Fruit fly (Drosophila melanogaster) whole organism, embryonic: ENCODE results near the gene GIIIspla2.
A peak's percentile ranks its signal among the peaks of the same experiment; 100 is the strongest.

Experiments used
- Bteb2 ChIP-seq: fragments of 200-800 bp; sonication (Bioruptor generic); optimal IDR thresholded peaks from 2 replicates; lab custom pipeline; 2016; ENCODE audit warnings: missing biosample characterization, missing genetic modification characterization
- CG11085 ChIP-seq: fragments of 200-800 bp; sonication (Bioruptor generic); IDR thresholded peaks from 2 replicates; pipeline ENCODE4 v1.3.6; 2022; ENCODE audit warnings: missing biosample characterization, missing genetic modification characterization
- CG11093 ChIP-seq: fragments of 200-800 bp; sonication (Bioruptor generic); IDR thresholded peaks from 3 replicates; pipeline ENCODE4 v1.3.6; 2022; ENCODE audit warnings: missing biosample characterization, missing genetic modification characterization
- CG11696 ChIP-seq: fragments of 200-800 bp; sonication (Bioruptor generic); IDR thresholded peaks from 2 replicates; pipeline ENCODE4 v1.3.6; 2022; ENCODE audit warnings: missing biosample characterization, missing genetic modification characterization
- CG14014 ChIP-seq: fragments of 200-800 bp; sonication (Bioruptor generic); IDR thresholded peaks from 2 replicates; pipeline ENCODE4 v1.3.6; 2022; ENCODE audit warnings: missing biosample characterization, missing genetic modification characterization
- CG14860 ChIP-seq: fragments of 200-800 bp; sonication (Bioruptor generic); IDR thresholded peaks from 3 replicates; pipeline ENCODE4 v1.3.6; 2022; ENCODE audit warnings: missing biosample characterization, missing genetic modification characterization; ENCODE audit not compliant: partially characterized antibody
- CG15696 ChIP-seq: fragments of 200-800 bp; sonication (Bioruptor generic); optimal IDR thresholded peaks from 2 replicates; lab custom pipeline; 2019; ENCODE audit warnings: missing biosample characterization, mild to moderate bottlenecking, missing genetic modification characterization, moderate library complexity
- CG17186 ChIP-seq: fragments of 200-800 bp; sonication (Bioruptor generic); optimal IDR thresholded peaks from 3 replicates; lab custom pipeline; 2017; ENCODE audit warnings: missing biosample characterization, missing genetic modification reagents, missing genetic modification characterization
- CG18619 ChIP-seq: fragments of 200-800 bp; sonication (Bioruptor generic); optimal IDR thresholded peaks from 3 replicates; lab custom pipeline; 2017; ENCODE audit warnings: missing biosample characterization, mild to moderate bottlenecking, missing genetic modification characterization
- CG31388 ChIP-seq: fragments of 200-800 bp; sonication (Bioruptor generic); optimal IDR thresholded peaks from 2 replicates; lab custom pipeline; 2016; ENCODE audit warnings: missing biosample characterization, missing genetic modification characterization
- CG42726 ChIP-seq: fragments of 200-800 bp; sonication (Bioruptor generic); IDR thresholded peaks from 2 replicates; pipeline ENCODE4 v1.3.6; 2022; ENCODE audit warnings: missing biosample characterization, missing genetic modification characterization; ENCODE audit not compliant: partially characterized antibody
- CG4730 ChIP-seq: fragments of 200-800 bp; sonication (Bioruptor generic); IDR thresholded peaks from 2 replicates; pipeline ENCODE4 v1.3.6; 2022; ENCODE audit warnings: missing biosample characterization, missing genetic modification characterization
- CG8281 ChIP-seq: fragments of 200-800 bp; sonication (Bioruptor generic); optimal IDR thresholded peaks from 2 replicates; lab custom pipeline; 2018; ENCODE audit warnings: missing biosample characterization, mild to moderate bottlenecking, missing genetic modification characterization, moderate library complexity
- D19A ChIP-seq: fragments of 200-800 bp; optimal IDR thresholded peaks from 3 replicates; lab custom pipeline; 2019; ENCODE audit warnings: missing biosample characterization, mild to moderate bottlenecking, missing genetic modification characterization, moderate library complexity
- Doc3 ChIP-seq: fragments of 200-800 bp; sonication (Bioruptor generic); IDR thresholded peaks from 3 replicates; pipeline ENCODE4 v1.3.6; 2022; ENCODE audit warnings: missing biosample characterization, missing genetic modification characterization; ENCODE audit not compliant: partially characterized antibody
- Dref ChIP-seq: fragments of 200-800 bp; sonication (Bioruptor generic); IDR thresholded peaks from 2 replicates; pipeline ENCODE4 v1.3.6; 2022; ENCODE audit warnings: missing biosample characterization, missing genetic modification characterization
- E2f2 ChIP-seq: fragments of 200-800 bp; sonication (Bioruptor generic); IDR thresholded peaks from 2 replicates; pipeline ENCODE4 v1.3.6; 2022; ENCODE audit warnings: missing biosample characterization, missing genetic modification characterization
- HLH4C ChIP-seq: fragments of 200-800 bp; sonication (Bioruptor generic); IDR thresholded peaks from 3 replicates; pipeline ENCODE4 v1.3.6; 2022; ENCODE audit warnings: missing biosample characterization, missing genetic modification characterization; ENCODE audit not compliant: partially characterized antibody
- Hand ChIP-seq: fragments of 200-800 bp; sonication (Bioruptor generic); optimal IDR thresholded peaks from 2 replicates; lab custom pipeline; 2017; ENCODE audit warnings: mild to moderate bottlenecking, missing biosample characterization, missing genetic modification reagents, missing genetic modification characterization
- Hey ChIP-seq: fragments of 200-800 bp; sonication (Bioruptor generic); optimal IDR thresholded peaks from 3 replicates; lab custom pipeline; 2018; ENCODE audit warnings: missing biosample characterization, mild to moderate bottlenecking, missing genetic modification characterization
- Lim3 ChIP-seq: fragments of 200-800 bp; sonication (Bioruptor generic); IDR thresholded peaks from 2 replicates; pipeline ENCODE4 v1.3.6; 2022; ENCODE audit warnings: missing biosample characterization, missing genetic modification characterization
- NC2α ChIP-seq: fragments of 200-800 bp; sonication (Bioruptor generic); optimal IDR thresholded peaks from 2 replicates; lab custom pipeline; 2016; ENCODE audit warnings: missing biosample characterization, missing genetic modification characterization
- abd-A ChIP-seq: fragments of 200-800 bp; sonication (Bioruptor generic); optimal IDR thresholded peaks from 3 replicates; lab custom pipeline; 2019; ENCODE audit warnings: missing biosample characterization, mild to moderate bottlenecking, missing genetic modification characterization, moderate library complexity
- ase ChIP-seq: fragments of 200-800 bp; sonication (Bioruptor generic); IDR thresholded peaks from 3 replicates; pipeline ENCODE4 v1.3.6; 2022; ENCODE audit warnings: missing biosample characterization, missing genetic modification characterization
- chif ChIP-seq, 2 experiments: fragments of 200-800 bp; sonication (Bioruptor generic); optimal IDR thresholded peaks; 3 replicates each; lab custom pipeline; 2016; ENCODE audit warnings: missing biosample characterization in 2 of 2, missing genetic modification characterization in 2 of 2
- ci ChIP-seq: fragments of 200-800 bp; sonication (Bioruptor generic); IDR thresholded peaks from 3 replicates; pipeline ENCODE4 v1.3.6; 2022; ENCODE audit warnings: missing biosample characterization, missing genetic modification characterization
- corto ChIP-seq: fragments of 200-800 bp; sonication (Bioruptor generic); optimal IDR thresholded peaks from 2 replicates; lab custom pipeline; 2016; ENCODE audit warnings: missing biosample characterization, mild to moderate bottlenecking, missing genetic modification characterization, moderate library complexity
- dan ChIP-seq: fragments of 200-800 bp; sonication (Bioruptor generic); IDR thresholded peaks from 2 replicates; pipeline ENCODE4 v1.3.6; 2022; ENCODE audit warnings: missing biosample characterization, missing genetic modification characterization
- danr ChIP-seq: fragments of 200-800 bp; sonication (Bioruptor generic); IDR thresholded peaks from 2 replicates; pipeline ENCODE4 v1.3.6; 2022; ENCODE audit warnings: missing biosample characterization, missing genetic modification characterization
- fd3F ChIP-seq: fragments of 200-800 bp; sonication (Bioruptor generic); optimal IDR thresholded peaks from 2 replicates; lab custom pipeline; 2018; ENCODE audit warnings: missing biosample characterization, mild to moderate bottlenecking, missing genetic modification characterization, moderate library complexity
- fd64A ChIP-seq: fragments of 200-800 bp; sonication (Bioruptor generic); optimal IDR thresholded peaks from 3 replicates; lab custom pipeline; 2018; ENCODE audit warnings: missing biosample characterization, mild to moderate bottlenecking, missing genetic modification characterization
- gsb-n ChIP-seq: fragments of 200-800 bp; sonication (Bioruptor generic); optimal IDR thresholded peaks from 3 replicates; lab custom pipeline; 2018; ENCODE audit warnings: missing biosample characterization, mild to moderate bottlenecking, missing genetic modification characterization
- ham ChIP-seq: fragments of 200-800 bp; sonication (Bioruptor generic); IDR thresholded peaks from 2 replicates; pipeline ENCODE4 v1.3.6; 2022; ENCODE audit warnings: missing biosample characterization, missing genetic modification characterization
- ken ChIP-seq: fragments of 200-800 bp; sonication (Bioruptor generic); IDR thresholded peaks from 3 replicates; pipeline ENCODE4 v1.3.6; 2022; ENCODE audit warnings: missing biosample characterization, missing genetic modification characterization
- lola ChIP-seq, 3 experiments: fragments of >200 bp in 2 of 3; fragments of 200-800 bp in 1 of 3; sonication (Bioruptor generic) in 1 of 3; optimal IDR thresholded peaks; 2 replicates each; lab custom pipeline; 2017 to 2019; ENCODE audit warnings: missing biosample characterization in 3 of 3, missing genetic modification characterization in 3 of 3, mild to moderate bottlenecking in 1 of 3, moderate library complexity in 1 of 3
- nerfin-2 ChIP-seq: fragments of 200-800 bp; sonication (Bioruptor generic); IDR thresholded peaks from 2 replicates; pipeline ENCODE4 v1.3.6; 2022; ENCODE audit warnings: missing biosample characterization, missing genetic modification characterization; ENCODE audit not compliant: partially characterized antibody
- odd ChIP-seq: fragments of 200-800 bp; sonication (Bioruptor generic); optimal IDR thresholded peaks from 2 replicates; lab custom pipeline; 2017; ENCODE audit warnings: missing biosample characterization, mild to moderate bottlenecking, missing genetic modification characterization
- pb ChIP-seq: fragments of 200-800 bp; sonication (Bioruptor generic); optimal IDR thresholded peaks from 3 replicates; lab custom pipeline; 2016; ENCODE audit warnings: missing biosample characterization, missing genetic modification characterization
- prd ChIP-seq, 3 experiments: fragments of >200 bp in 2 of 3; fragments of 200-800 bp in 1 of 3; sonication (Bioruptor generic) in 1 of 3; optimal IDR thresholded peaks in 2 of 3; IDR thresholded peaks in 1 of 3; 2 replicates in 2 of 3; 3 replicates in 1 of 3; pipeline versions ENCODE4 v1.3.6 to Lab custom; 2017 to 2022; ENCODE audit warnings: missing biosample characterization in 1 of 3, missing genetic modification characterization in 1 of 3
- scrt ChIP-seq: fragments of 200-800 bp; sonication (Bioruptor generic); optimal IDR thresholded peaks from 2 replicates; lab custom pipeline; 2018; ENCODE audit warnings: missing biosample characterization, mild to moderate bottlenecking, missing genetic modification characterization, moderate library complexity
- sens ChIP-seq: fragments of 200-800 bp; sonication (Bioruptor generic); peaks from one replicate; lab custom pipeline; 2016; ENCODE audit warnings: missing biosample characterization, missing genetic modification characterization
- seq ChIP-seq: fragments of 200-800 bp; sonication (Bioruptor generic); IDR thresholded peaks from 2 replicates; pipeline ENCODE4 v1.3.6; 2022; ENCODE audit warnings: missing biosample characterization, missing genetic modification characterization
- slou ChIP-seq: fragments of 200-800 bp; sonication (Bioruptor generic); optimal IDR thresholded peaks from 3 replicates; lab custom pipeline; 2016; ENCODE audit warnings: missing biosample characterization, missing genetic modification characterization
- sqz ChIP-seq: fragments of 200-800 bp; sonication (Bioruptor generic); optimal IDR thresholded peaks from 3 replicates; lab custom pipeline; 2018; ENCODE audit warnings: missing biosample characterization, mild to moderate bottlenecking, missing genetic modification characterization
- ssp ChIP-seq: fragments of 200-800 bp; sonication (Bioruptor generic); IDR thresholded peaks from 2 replicates; pipeline ENCODE4 v1.3.6; 2022; ENCODE audit warnings: missing biosample characterization, missing genetic modification characterization
- tio ChIP-seq: fragments of 200-800 bp; sonication (Bioruptor generic); optimal IDR thresholded peaks from 2 replicates; lab custom pipeline; 2017; ENCODE audit warnings: missing biosample characterization, missing genetic modification characterization, inconsistent platforms
- toy ChIP-seq: fragments of 200-800 bp; sonication (Bioruptor generic); IDR thresholded peaks from 2 replicates; pipeline ENCODE4 v1.3.6; 2022; ENCODE audit warnings: missing biosample characterization, missing genetic modification characterization
- trem ChIP-seq: fragments of 200-800 bp; optimal IDR thresholded peaks from 3 replicates; lab custom pipeline; 2019; ENCODE audit warnings: missing biosample characterization, mild to moderate bottlenecking, missing genetic modification characterization, moderate library complexity
- twi ChIP-seq: fragments of 200-800 bp; optimal IDR thresholded peaks from 2 replicates; lab custom pipeline; 2019; ENCODE audit warnings: missing biosample characterization, mild to moderate bottlenecking, missing genetic modification characterization, moderate library complexity
- zfh2 ChIP-seq: fragments of 200-800 bp; sonication (Bioruptor generic); optimal IDR thresholded peaks from 2 replicates; lab custom pipeline; 2016; ENCODE audit warnings: missing biosample characterization, missing genetic modification characterization

GIIIspla2 gene

DNA sequence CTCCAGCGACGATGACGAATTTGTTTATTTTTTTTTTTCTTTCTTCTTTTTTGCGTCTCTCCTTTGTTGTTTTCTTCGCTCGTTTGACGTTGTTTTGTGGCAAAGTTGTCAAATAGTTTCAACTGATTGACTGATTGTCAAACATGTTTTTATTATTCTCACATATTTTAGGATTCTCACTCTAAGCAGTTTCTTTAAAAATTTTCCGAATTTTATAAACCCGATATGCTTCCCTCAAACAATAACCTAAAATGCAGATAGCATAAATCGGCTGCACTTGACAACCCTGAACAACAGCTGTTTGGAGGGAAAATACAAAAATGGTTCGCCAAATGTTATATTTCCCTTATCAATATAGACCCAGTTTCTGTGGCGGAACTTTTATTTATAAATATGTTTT is 13.9 kb upstream of the GIIIspla2 start, which contains the start of gene CG17982 (continued):
- TF ChIP-seq CG14014 (GFP tag; lab: Robert Waterston, UW) (peak; percentile 84), zfh2 (GFP tag; lab: Kevin White, UChicago) (peak; percentile 88), ssp (GFP tag; lab: Robert Waterston, UW) (peak; percentile 20; the same call in 1 of the 2 replicates), pb (GFP tag; lab: Kevin White, UChicago) (peak; percentile 62), CG31388 (GFP tag; lab: Kevin White, UChicago) (no peak), nerfin-2 (GFP tag; lab: Robert Waterston, UW) (no peak), slou (GFP tag; lab: Kevin White, UChicago) (peak; percentile 43), D19A (tag; lab: Kevin White, UChicago) (peak; percentile 77), CG17186 (GFP tag; lab: Kevin White, UChicago) (peak; percentile 46), toy (GFP tag; lab: Robert Waterston, UW) (0 out of 2 replicates have a peak, but pooled peaks have one; percentile 34), CG11696 (peak; percentile 37; the same call in 1 of the 2 replicates), odd (peak; percentile 73), chif (GFP tag; optimal IDR thresholded peaks at IDR 0.05; lab: Kevin White, UChicago) (peak; percentile 68 to 81), CG15696 (tag; lab: Kevin White, UChicago) (peak; percentile 77), CG11093 (peak; percentile 44; the same call in 1 of the 3 replicates), sens (GFP tag; lab: Kevin White, UChicago) (peak; percentile 97), dan (no peak), CG14860 (GFP tag; lab: Robert Waterston, UW) (no peak), CG8281 (tag; lab: Kevin White, UChicago) (peak; percentile 71), trem (tag; lab: Kevin White, UChicago) (peak; percentile 64), Doc3 (no peak), corto (GFP tag; lab: Kevin White, UChicago) (peak; percentile 87), fd3F (GFP tag; lab: Kevin White, UChicago) (peak; percentile 80), Hey (tag; lab: Kevin White, UChicago) (no peak), scrt (peak; percentile 71), ken (GFP tag; lab: Robert Waterston, UW) (peak; percentile 75), seq (peak; percentile 71), HLH4C (GFP tag; lab: Robert Waterston, UW) (no peak), CG4730 (peak; percentile 59), sqz (GFP tag; lab: Kevin White, UChicago) (peak; percentile 89), E2f2 (GFP tag; lab: Robert Waterston, UW) (peak; percentile 85), abd-A (no peak), lola (GFP tag; optimal IDR thresholded peaks at IDR 0.05; lab: Kevin White, UChicago) (peak in 1 of 3 experiments; percentile 77), NC2α (GFP tag; lab: Kevin White, UChicago) (peak; percentile 72), Lim3 (GFP tag; lab: Robert Waterston, UW) (no peak), Hand (GFP tag; lab: Kevin White, UChicago) (peak; percentile 59), Dref (GFP tag; lab: Robert Waterston, UW) (no peak; the same call in 1 of the 2 replicates), twi (tag; lab: Kevin White, UChicago) (peak; percentile 66), danr (GFP tag; lab: Robert Waterston, UW) (no peak), CG42726 (GFP tag; lab: Robert Waterston, UW) (no peak), gsb-n (tag; lab: Kevin White, UChicago) (peak; percentile 75), ci (GFP tag; lab: Robert Waterston, UW) (peak; percentile 90), ham (GFP tag; lab: Robert Waterston, UW) (no peak), tio (GFP tag; lab: Kevin White, UChicago) (no peak), Bteb2 (GFP tag; lab: Kevin White, UChicago) (peak; percentile 86), prd (optimal IDR thresholded peaks at IDR 0.05; lab: Kevin White, UChicago) (no peak), prd (GFP tag; IDR thresholded peaks at IDR 0.05; lab: Robert Waterston, UW) (peak; percentile 81), fd64A (GFP tag; lab: Kevin White, UChicago) (peak; percentile 45), CG18619 (peak; percentile 77), ase (peak; percentile 68; the same call in 2 of the 3 replicates), CG11085 (GFP tag; lab: Robert Waterston, UW) (peak; percentile 64)
